Fruit fly (Drosophila melanogaster): ENCODE measurements around the gene geko.

The geko gene

dm6 chr3L:18174833-18175232 lies 35.6 kb downstream of the geko start:
- TF ChIP-seq CTCF (optimal IDR thresholded peaks at IDR 0.05) (no peak), CG8478 (optimal IDR thresholded peaks at IDR 0.05) (no peak)

dm6 chr3L:18179564-18180201 lies 40.5 kb downstream of the geko start:
- TF ChIP-seq CG8478 (optimal IDR thresholded peaks at IDR 0.05) (no peak), CTCF (optimal IDR thresholded peaks at IDR 0.05) (no peak)

- TF ChIP-seq CTCF (optimal IDR thresholded peaks at IDR 0.05) (no peak), CG8478 (optimal IDR thresholded peaks at IDR 0.05) (no peak)
These were observed 42.7 kb downstream of the geko start for dm6 chr3L:18181900-18182299.

DNA sequence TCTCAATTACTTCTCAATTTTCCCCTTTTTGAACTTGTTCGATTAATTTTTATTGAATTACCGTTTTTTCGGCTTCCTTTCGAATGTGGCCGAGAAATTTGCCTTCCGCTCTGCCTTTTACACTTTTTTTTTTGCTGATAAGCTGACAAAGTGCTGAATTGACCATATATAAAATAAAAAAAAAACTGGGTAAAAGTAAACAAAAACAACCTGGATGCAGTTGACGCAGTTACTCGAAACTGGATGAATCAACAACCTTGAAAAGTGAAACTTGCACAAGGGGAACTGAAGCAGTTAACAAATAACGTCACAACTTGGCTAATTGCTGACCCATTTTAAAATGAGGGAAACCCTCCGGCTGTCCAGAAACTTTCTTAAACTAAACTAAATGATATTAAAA lies 44.7 kb downstream of the geko start:
- no peak for TF ChIP-seq CG8478 (optimal IDR thresholded peaks at IDR 0.05)
- TF ChIP-seq CTCF (optimal IDR thresholded peaks at IDR 0.05) = no peak

dm6 chr3L:18184762-18185161 lies 45.6 kb downstream of the geko start:
- TF ChIP-seq CTCF (optimal IDR thresholded peaks at IDR 0.05) = no peak

- TF ChIP-seq CG8478 (optimal IDR thresholded peaks at IDR 0.05) = no peak
- no peak for TF ChIP-seq CTCF (optimal IDR thresholded peaks at IDR 0.05)
These were observed 46.5 kb downstream of the geko start, which contains the start of gene hid for dm6 chr3L:18185542-18186312. hid (minus strand) TSS chr3L:18185641.

DNA sequence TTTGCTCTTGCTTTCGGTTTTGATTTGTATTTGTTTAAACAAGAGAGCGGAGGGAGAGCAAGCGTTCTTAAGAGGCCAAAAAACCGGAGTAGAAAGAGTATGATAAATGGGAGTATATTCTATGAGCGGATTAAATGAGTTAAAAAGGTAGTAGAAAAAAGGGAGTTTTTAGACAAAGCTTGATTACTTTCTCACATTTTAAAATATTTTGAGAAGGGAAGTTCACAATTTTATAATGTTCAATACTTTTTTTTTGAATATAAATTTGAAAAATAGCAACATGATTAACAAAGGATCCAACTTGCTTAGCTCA lies 47.1 kb downstream of the geko start:
- TF ChIP-seq CG8478 (optimal IDR thresholded peaks at IDR 0.05) (no peak), CTCF (optimal IDR thresholded peaks at IDR 0.05) (no peak)

DNA sequence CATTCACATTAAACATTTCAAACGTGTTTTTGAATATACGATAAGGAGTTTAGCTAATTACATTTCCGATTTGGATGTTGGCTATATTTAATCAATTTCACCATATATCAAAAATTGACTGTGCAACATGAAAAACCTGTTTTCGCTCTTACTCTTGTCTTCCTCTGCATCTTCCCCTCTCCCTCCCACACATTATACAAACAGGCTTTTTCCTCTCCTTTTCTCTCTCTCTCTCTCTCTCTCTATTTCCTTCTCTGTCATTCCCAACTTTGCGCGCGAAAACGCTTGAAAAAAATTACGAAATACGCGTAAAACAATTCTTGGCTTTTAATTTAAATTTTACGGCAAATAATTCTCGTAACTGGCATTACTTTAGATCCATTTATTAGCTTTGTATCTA lies 47.6 kb downstream of the geko start:
- TF ChIP-seq CG8478 (optimal IDR thresholded peaks at IDR 0.05) (no peak), CTCF (optimal IDR thresholded peaks at IDR 0.05) (no peak)

dm6 chr3L:18187472-18188089 lies 48.4 kb downstream of the geko start:
- TF ChIP-seq CTCF (optimal IDR thresholded peaks at IDR 0.05) = no peak
- TF ChIP-seq CG8478 (optimal IDR thresholded peaks at IDR 0.05) = no peak

dm6 chr3L:18188473-18189087 lies 49.4 kb downstream of the geko start:
- TF ChIP-seq CTCF (optimal IDR thresholded peaks at IDR 0.05) (no peak), CG8478 (optimal IDR thresholded peaks at IDR 0.05) (no peak)

dm6 chr3L:18190484-18191220 lies 51.5 kb downstream of the geko start:
- TF ChIP-seq CG8478 (optimal IDR thresholded peaks at IDR 0.05) (no peak), CTCF (optimal IDR thresholded peaks at IDR 0.05) (no peak)

dm6 chr3L:18191555-18192135 lies 52.4 kb downstream of the geko start:
- TF ChIP-seq CG8478 (optimal IDR thresholded peaks at IDR 0.05) = no peak
- no peak for TF ChIP-seq CTCF (optimal IDR thresholded peaks at IDR 0.05)

- TF ChIP-seq CTCF (optimal IDR thresholded peaks at IDR 0.05) (no peak), CG8478 (optimal IDR thresholded peaks at IDR 0.05) (no peak)
These were observed 53.8 kb downstream of the geko start for dm6 chr3L:18192858-18193478.

DNA sequence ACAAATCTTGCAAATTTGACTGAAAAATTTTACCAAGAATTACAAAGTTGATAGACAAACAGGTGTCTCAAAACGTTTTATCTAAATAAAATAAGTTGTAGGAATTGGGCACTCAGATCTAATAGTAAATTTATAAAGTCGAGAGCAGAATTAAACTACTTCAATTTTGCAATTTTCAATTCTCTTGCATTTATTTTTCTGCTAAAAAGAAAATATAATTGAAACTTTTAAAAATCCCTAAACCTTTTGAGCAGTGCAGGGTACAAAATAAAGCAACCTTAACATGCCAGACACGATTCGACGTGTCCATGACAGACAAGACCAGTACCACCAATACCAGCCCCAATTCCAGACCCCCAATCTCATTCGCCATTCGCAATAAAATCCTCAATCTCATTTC lies 54.4 kb downstream of the geko start:
- TF ChIP-seq CTCF (optimal IDR thresholded peaks at IDR 0.05) (no peak), CG8478 (optimal IDR thresholded peaks at IDR 0.05) (no peak)
